Worm (Caenorhabditis elegans): ENCODE data around the gene ZC239.16.

- no peak for TF ChIP-seq Y95B8A.8 (GFP tag; IDR thresholded peaks at IDR 0.05)
- TF ChIP-seq K12H6.12 (tag; optimal IDR thresholded peaks at IDR 0.05), result no peak
- no peak for TF ChIP-seq dpl-1 (GFP tag; optimal IDR thresholded peaks at IDR 0.05)
- no peak for TF ChIP-seq cebp-2 (GFP tag; IDR thresholded peaks at IDR 0.05)
- TF ChIP-seq xnd-1 (tag; optimal IDR thresholded peaks at IDR 0.05), result no peak
- TF ChIP-seq snpc-4 (GFP tag; optimal IDR thresholded peaks at IDR 0.05), result no peak
- no peak for TF ChIP-seq snpc-4 (tag; optimal IDR thresholded peaks at IDR 0.05)
- no peak for TF ChIP-seq pha-4 (tag; optimal IDR thresholded peaks at IDR 0.05)
- TF ChIP-seq sea-2 (GFP tag; IDR thresholded peaks at IDR 0.05), result no peak
- TF ChIP-seq tbx-9 (tag; optimal IDR thresholded peaks at IDR 0.05; ENCODE audit: borderline replicate concordance), result no peak
Observed at ce11 chrII:3247556-3247955, 22.4 kb upstream of the ZC239.16 start.

Data from whole organism, young adult.